Worm (Caenorhabditis elegans) whole organism, midembryonic: Measurements from ENCODE around the gene clec-181.
A peak's percentile ranks its signal among the peaks of the same experiment; 100 is the strongest.

Experiments used
- T22C8.4 ChIP-seq: fragments of 200-800 bp; sonication (Bioruptor generic); IDR thresholded peaks from 2 replicates; pipeline ENCODE4 v1.3.6; 2022; ENCODE audit warnings: missing genetic modification characterization, missing compliant biosample characterization
- cog-1 ChIP-seq: sonication (generic microtip); optimal IDR thresholded peaks from 2 replicates; lab custom pipeline; 2016; ENCODE audit warnings: missing genetic modification characterization, missing compliant biosample characterization
- flt-1 ChIP-seq: fragments of 200-800 bp; sonication (Bioruptor generic); IDR thresholded peaks from 2 replicates; pipeline ENCODE4 v1.3.6; 2022; ENCODE audit warnings: missing genetic modification characterization, missing compliant biosample characterization
- klf-2 ChIP-seq: fragments of 200-800 bp; sonication (Bioruptor generic); conservative IDR thresholded peaks from 2 replicates; pipeline ENCODE4 v1.3.6; 2022; ENCODE audit warnings: missing genetic modification reagents, missing genetic modification characterization, missing compliant biosample characterization
- med-1 ChIP-seq: sonication (generic microtip); optimal IDR thresholded peaks from 2 replicates; lab custom pipeline; 2017; ENCODE audit warnings: missing genetic modification characterization, mild to moderate bottlenecking, missing compliant biosample characterization, antibody characterized with exemption, missing genetic modification reagents; ENCODE audit not compliant: insufficient read depth
- ref-1 ChIP-seq: fragments of 200-800 bp; sonication (Bioruptor generic); conservative IDR thresholded peaks from 2 replicates; pipeline ENCODE4 v1.3.6; 2022; ENCODE audit warnings: missing genetic modification reagents, missing genetic modification characterization, missing compliant biosample characterization
- tab-1 ChIP-seq: fragments of 200-800 bp; sonication (Bioruptor generic); IDR thresholded peaks from 2 replicates; pipeline ENCODE4 v1.3.6; 2022; ENCODE audit warnings: missing genetic modification characterization, missing compliant biosample characterization
- ztf-23 ChIP-seq: fragments of 200-800 bp; sonication (Bioruptor generic); IDR thresholded peaks from 2 replicates; pipeline ENCODE4 v1.3.6; 2022; ENCODE audit warnings: missing genetic modification reagents, missing genetic modification characterization, missing compliant biosample characterization
- ztf-29 ChIP-seq: fragments of 200-800 bp; sonication (Bioruptor generic); IDR thresholded peaks from 2 replicates; pipeline ENCODE4 v1.3.6; 2022; ENCODE audit warnings: missing genetic modification reagents, missing genetic modification characterization, missing compliant biosample characterization

clec-181 gene

DNA sequence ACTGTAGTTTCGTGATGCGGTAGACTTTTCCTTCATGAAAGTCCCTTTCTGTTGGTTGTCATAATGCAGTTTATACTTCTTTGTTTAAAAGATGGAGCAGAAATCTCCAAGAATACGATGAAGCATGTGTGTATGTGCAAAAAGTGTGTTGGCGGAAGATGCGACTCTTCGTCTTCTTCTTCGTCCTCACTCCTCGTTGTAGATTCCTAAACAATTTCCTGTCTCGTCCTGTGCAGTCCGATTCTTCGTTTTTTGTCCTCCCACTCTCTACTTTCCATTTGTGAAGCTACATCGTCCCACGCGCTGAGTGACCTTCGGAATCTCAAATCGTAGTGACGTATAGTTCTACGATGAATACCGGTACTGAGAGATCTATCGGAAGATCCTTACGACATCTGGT, 32.4 kb downstream of the clec-181 start:
- TF ChIP-seq cog-1 (no peak), flt-1 (GFP tag; lab: Robert Waterston, UW) (no peak), T22C8.4 (GFP tag; lab: Robert Waterston, UW) (no peak), med-1 (GFP tag; lab: Kevin White, UChicago) (no peak), tab-1 (GFP tag; lab: Robert Waterston, UW) (no peak), ref-1 (GFP tag; lab: Robert Waterston, UW) (no peak), ztf-23 (no peak), klf-2 (GFP tag; lab: Robert Waterston, UW) (no peak), ztf-29 (GFP tag; lab: Robert Waterston, UW) (no peak)

DNA sequence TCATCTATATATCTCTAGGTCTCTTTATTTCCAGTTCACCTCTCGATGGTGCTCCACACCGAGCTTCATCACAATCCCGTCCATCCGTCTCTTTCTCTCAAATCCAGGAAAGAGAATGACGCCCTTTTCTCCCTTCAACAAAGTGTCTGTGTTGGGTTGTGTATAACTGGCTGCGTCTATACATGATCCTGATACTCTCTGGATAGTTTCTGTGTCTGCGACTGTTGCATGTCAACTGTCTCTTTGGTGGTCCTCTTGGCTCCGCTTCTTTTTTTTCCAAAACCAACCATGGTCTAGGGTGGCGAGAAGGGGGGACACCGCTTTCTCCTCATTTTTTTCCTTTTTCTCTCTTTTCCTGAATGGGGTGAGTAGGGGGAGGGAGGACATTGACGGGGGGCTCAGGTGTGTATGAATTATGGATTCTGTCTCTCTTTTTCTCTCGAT, 33.8 kb downstream of the clec-181 start:
- 0 out of 2 replicates have a peak, but pooled peaks have one; percentile 5 for TF ChIP-seq flt-1 (GFP tag; lab: Robert Waterston, UW)
- TF ChIP-seq med-1 (GFP tag; lab: Kevin White, UChicago): no peak
- TF ChIP-seq ztf-23: 0 out of 2 replicates have a peak, but pooled peaks have one; percentile 43

DNA sequence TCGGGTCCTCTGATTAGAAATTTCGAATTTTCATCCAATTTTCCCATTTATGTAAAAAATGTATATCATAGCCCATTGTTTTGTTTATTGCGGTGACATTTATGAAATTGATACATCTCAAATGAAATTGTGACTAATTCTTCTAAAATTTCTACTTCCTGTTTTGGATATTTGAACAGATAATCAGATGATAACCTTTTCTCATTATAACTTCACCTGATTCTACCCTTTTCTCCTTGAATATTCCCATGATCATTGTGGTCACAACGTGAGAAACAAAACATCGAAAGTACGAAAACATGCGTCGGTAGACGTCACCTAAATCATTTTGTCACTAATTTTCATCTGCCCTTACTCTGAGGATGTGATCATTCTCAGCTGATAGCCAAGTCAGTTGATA, 34.4 kb downstream of the clec-181 start:
- TF ChIP-seq cog-1: no peak
- TF ChIP-seq ztf-29 (GFP tag; lab: Robert Waterston, UW): no peak
- no peak for TF ChIP-seq ref-1 (GFP tag; lab: Robert Waterston, UW)
- TF ChIP-seq ztf-23: no peak
- TF ChIP-seq tab-1 (GFP tag; lab: Robert Waterston, UW): no peak
- TF ChIP-seq T22C8.4 (GFP tag; lab: Robert Waterston, UW): no peak
- no peak for TF ChIP-seq klf-2 (GFP tag; lab: Robert Waterston, UW)
- no peak for TF ChIP-seq med-1 (GFP tag; lab: Kevin White, UChicago)
- no peak for TF ChIP-seq flt-1 (GFP tag; lab: Robert Waterston, UW)

ce11 chrIV:8631033-8631432, 35.2 kb downstream of the clec-181 start, which contains the start of gene dgk-4:
Gene dgk-4, plus strand, starts transcription at chrIV:8631333.
- TF ChIP-seq ztf-29 (GFP tag; lab: Robert Waterston, UW): no peak
- no peak for TF ChIP-seq klf-2 (GFP tag; lab: Robert Waterston, UW)
- TF ChIP-seq T22C8.4 (GFP tag; lab: Robert Waterston, UW): no peak
- no peak for TF ChIP-seq tab-1 (GFP tag; lab: Robert Waterston, UW)

DNA sequence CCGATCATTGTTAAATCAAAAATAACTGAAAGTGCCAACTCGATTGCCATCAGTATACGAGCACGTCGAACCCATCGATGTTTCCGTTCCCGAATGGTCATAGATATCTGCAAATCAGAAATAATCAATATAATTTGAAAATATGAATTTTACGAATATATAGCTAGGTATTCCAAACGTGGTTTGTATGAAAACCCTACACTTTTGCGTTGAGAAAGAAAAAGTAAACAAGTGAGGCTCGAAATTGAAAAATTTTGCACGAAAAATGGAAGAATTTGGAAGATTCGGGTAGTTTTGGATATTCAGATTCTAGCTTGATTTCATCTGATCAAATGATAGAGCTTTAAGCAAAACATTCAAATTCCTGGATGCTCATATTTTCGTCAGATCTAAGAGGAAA, 42.9 kb downstream of the clec-181 start, which contains the start of gene F42A9.9:
TSS of gene F42A9.9 (minus strand) at position 101 of the 400 bp plus-strand sequence.
- TF ChIP-seq ztf-29 (GFP tag; lab: Robert Waterston, UW): no peak
- no peak for TF ChIP-seq flt-1 (GFP tag; lab: Robert Waterston, UW)
- TF ChIP-seq ref-1 (GFP tag; lab: Robert Waterston, UW): no peak
- TF ChIP-seq cog-1: no peak
- no peak for TF ChIP-seq ztf-23
- TF ChIP-seq med-1 (GFP tag; lab: Kevin White, UChicago): no peak
- no peak for TF ChIP-seq T22C8.4 (GFP tag; lab: Robert Waterston, UW)
- no peak for TF ChIP-seq tab-1 (GFP tag; lab: Robert Waterston, UW)
- TF ChIP-seq klf-2 (GFP tag; lab: Robert Waterston, UW): no peak

DNA sequence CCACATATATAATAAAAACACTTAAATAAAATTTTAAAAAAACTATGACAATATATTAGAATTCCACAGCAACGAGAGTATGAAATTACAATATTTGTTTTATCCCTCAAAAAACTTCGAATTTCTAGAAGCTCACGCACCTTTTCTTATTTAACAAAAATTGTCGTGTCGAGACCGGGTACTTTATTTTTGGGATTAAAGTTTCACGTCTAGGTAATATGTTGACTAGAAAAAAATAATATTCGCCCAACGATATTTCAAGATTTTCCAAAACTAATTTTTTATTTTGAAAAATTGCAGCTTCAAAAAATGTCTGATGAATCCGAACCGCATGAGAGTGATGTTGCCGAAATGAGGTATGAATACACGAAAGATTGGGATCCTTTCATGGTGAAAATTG, 48.6 kb downstream of the clec-181 start, which contains the start of gene C49C8.3:
TSS of gene C49C8.3 (plus strand) at position 301 of the 400 bp plus-strand sequence.
- TF ChIP-seq cog-1 (no peak), ztf-23 (no peak)
